Fruit fly (Drosophila melanogaster): Measurements from ENCODE around the gene CG12723.

DNA sequence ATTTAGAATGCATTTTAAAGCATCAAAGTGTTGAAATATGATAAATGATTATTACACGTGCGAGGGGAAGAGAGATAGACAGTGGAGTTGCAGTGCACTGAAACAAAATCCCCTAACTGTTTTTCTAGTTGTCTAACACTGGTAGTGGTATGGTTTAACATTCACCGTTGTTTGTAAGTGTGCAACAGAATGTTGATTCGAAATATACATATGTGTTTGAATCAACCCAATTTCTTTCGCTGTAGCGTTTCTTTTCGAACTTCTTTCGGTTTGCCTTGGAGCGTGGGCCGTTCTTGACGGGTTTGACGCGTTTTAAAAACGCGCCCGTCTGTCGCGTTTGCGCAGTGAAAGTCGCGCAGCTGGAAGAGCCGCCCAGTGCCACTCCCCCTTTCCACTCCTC is 29.6 kb upstream of the CG12723 start:
- TF ChIP-seq Dll (optimal IDR thresholded peaks at IDR 0.05) (no peak), psq (optimal IDR thresholded peaks at IDR 0.05) (no peak)
